Fruit fly (Drosophila melanogaster) whole organism, embryonic: ENCODE results near the gene CG15027.
A peak's percentile ranks its signal among the peaks of the same experiment; 100 is the strongest.

Source experiments
- Atf6 ChIP-seq: fragments of 200-800 bp; sonication (Bioruptor generic); IDR thresholded peaks from 2 replicates; pipeline ENCODE4 v1.3.6; 2022; ENCODE audit warnings: missing biosample characterization, missing genetic modification characterization
- CG10274 ChIP-seq: fragments of 200-800 bp; sonication (Bioruptor generic); optimal IDR thresholded peaks from 3 replicates; lab custom pipeline; 2017; ENCODE audit warnings: missing biosample characterization, mild to moderate bottlenecking, missing genetic modification characterization
- CG10654 ChIP-seq: fragments of 200-800 bp; sonication (Bioruptor generic); optimal IDR thresholded peaks from 2 replicates; lab custom pipeline; 2016; ENCODE audit warnings: missing biosample characterization, missing genetic modification characterization
- CG12155 ChIP-seq: fragments of 200-800 bp; sonication (Bioruptor generic); optimal IDR thresholded peaks from 3 replicates; lab custom pipeline; 2016; ENCODE audit warnings: missing biosample characterization, missing genetic modification characterization
- CG13894 ChIP-seq: fragments of 200-800 bp; sonication (Bioruptor generic); optimal IDR thresholded peaks from 3 replicates; lab custom pipeline; 2018; ENCODE audit warnings: missing biosample characterization, mild to moderate bottlenecking, missing genetic modification characterization, moderate library complexity
- CG15269 ChIP-seq: fragments of 200-800 bp; sonication (Bioruptor generic); optimal IDR thresholded peaks from 2 replicates; lab custom pipeline; 2018; ENCODE audit warnings: missing biosample characterization, mild to moderate bottlenecking, missing genetic modification characterization, moderate library complexity
- CG15696 ChIP-seq: fragments of 200-800 bp; sonication (Bioruptor generic); optimal IDR thresholded peaks from 2 replicates; lab custom pipeline; 2019; ENCODE audit warnings: missing biosample characterization, mild to moderate bottlenecking, missing genetic modification characterization, moderate library complexity
- CG17612 ChIP-seq: fragments of 200-800 bp; sonication (Bioruptor generic); IDR thresholded peaks from 2 replicates; pipeline ENCODE4 v1.3.6; 2022; ENCODE audit warnings: missing biosample characterization, missing genetic modification characterization
- CG18764 ChIP-seq: fragments of 200-800 bp; sonication (Bioruptor generic); optimal IDR thresholded peaks from 3 replicates; lab custom pipeline; 2016; ENCODE audit warnings: missing biosample characterization, missing genetic modification characterization
- CG2120 ChIP-seq: fragments of 200-800 bp; sonication (Bioruptor generic); optimal IDR thresholded peaks from 3 replicates; lab custom pipeline; 2016; ENCODE audit warnings: missing biosample characterization, missing genetic modification characterization
- CG30020 ChIP-seq: fragments of 200-800 bp; optimal IDR thresholded peaks from 2 replicates; lab custom pipeline; 2019; ENCODE audit warnings: missing biosample characterization, mild to moderate bottlenecking, missing genetic modification characterization, moderate library complexity
- CG3065 ChIP-seq: fragments of 200-800 bp; sonication (Bioruptor generic); optimal IDR thresholded peaks from 2 replicates; lab custom pipeline; 2016; ENCODE audit warnings: missing biosample characterization, missing genetic modification characterization
- CG3407 ChIP-seq: fragments of 200-800 bp; sonication (Bioruptor generic); optimal IDR thresholded peaks from 2 replicates; lab custom pipeline; 2018; ENCODE audit warnings: missing biosample characterization, mild to moderate bottlenecking, missing genetic modification characterization
- CG3838 ChIP-seq: fragments of 200-800 bp; sonication (Bioruptor generic); optimal IDR thresholded peaks from 3 replicates; lab custom pipeline; 2016; ENCODE audit warnings: missing biosample characterization, missing genetic modification characterization
- CG6689 ChIP-seq: fragments of 200-800 bp; sonication (Bioruptor generic); IDR thresholded peaks from 2 replicates; pipeline ENCODE4 v1.3.6; 2022; ENCODE audit warnings: missing biosample characterization, missing genetic modification characterization
- CG7271 ChIP-seq: fragments of 200-800 bp; sonication (Bioruptor generic); optimal IDR thresholded peaks from 2 replicates; lab custom pipeline; 2018; ENCODE audit warnings: missing biosample characterization, mild to moderate bottlenecking, missing genetic modification characterization, moderate library complexity
- CG9817 ChIP-seq: fragments of 200-800 bp; sonication (Bioruptor generic); optimal IDR thresholded peaks from 2 replicates; lab custom pipeline; 2018; ENCODE audit warnings: missing biosample characterization, mild to moderate bottlenecking, missing genetic modification characterization, moderate library complexity
- D19A ChIP-seq: fragments of 200-800 bp; optimal IDR thresholded peaks from 3 replicates; lab custom pipeline; 2019; ENCODE audit warnings: missing biosample characterization, mild to moderate bottlenecking, missing genetic modification characterization, moderate library complexity
- Dek ChIP-seq: fragments of 200-800 bp; sonication (Bioruptor generic); optimal IDR thresholded peaks from 3 replicates; lab custom pipeline; 2019; ENCODE audit warnings: missing biosample characterization, mild to moderate bottlenecking, missing genetic modification characterization, moderate library complexity
- Eip74EF ChIP-seq, 2 experiments: fragments of 200-800 bp in 1 of 2; fragments of >200 bp in 1 of 2; sonication (Bioruptor generic) in 1 of 2; optimal IDR thresholded peaks; 2 replicates each; lab custom pipeline; 2017 to 2019; ENCODE audit warnings: missing biosample characterization in 2 of 2, missing genetic modification characterization in 2 of 2, mild to moderate bottlenecking in 1 of 2, moderate library complexity in 1 of 2
- Elba2 ChIP-seq: fragments of 200-800 bp; sonication (Bioruptor generic); optimal IDR thresholded peaks from 3 replicates; lab custom pipeline; 2016; ENCODE audit warnings: missing biosample characterization, missing genetic modification characterization
- Ets97D ChIP-seq: fragments of 200-800 bp; sonication (Bioruptor generic); optimal IDR thresholded peaks from 3 replicates; lab custom pipeline; 2016; ENCODE audit warnings: missing biosample characterization, missing genetic modification characterization
- Gsc ChIP-seq: fragments of 200-800 bp; sonication (Bioruptor generic); IDR thresholded peaks from 2 replicates; pipeline ENCODE4 v1.3.6; 2022; ENCODE audit warnings: missing biosample characterization, missing genetic modification characterization
- HLH4C ChIP-seq: fragments of 200-800 bp; sonication (Bioruptor generic); IDR thresholded peaks from 3 replicates; pipeline ENCODE4 v1.3.6; 2022; ENCODE audit warnings: missing biosample characterization, missing genetic modification characterization; ENCODE audit not compliant: partially characterized antibody
- HLH54F ChIP-seq: fragments of 200-800 bp; sonication (Bioruptor generic); optimal IDR thresholded peaks from 3 replicates; lab custom pipeline; 2016; ENCODE audit warnings: missing biosample characterization, missing genetic modification characterization
- HmgD ChIP-seq: fragments of 200-800 bp; sonication (Bioruptor generic); optimal IDR thresholded peaks from 3 replicates; lab custom pipeline; 2016; ENCODE audit warnings: missing biosample characterization, missing genetic modification characterization
- Hsf ChIP-seq: fragments of 200-800 bp; sonication (Bioruptor generic); optimal IDR thresholded peaks from 3 replicates; lab custom pipeline; 2016; ENCODE audit warnings: missing biosample characterization, missing genetic modification characterization
- Kr ChIP-seq: fragments of 200-800 bp; sonication (Bioruptor generic); optimal IDR thresholded peaks from 2 replicates; lab custom pipeline; 2017; ENCODE audit warnings: missing biosample characterization, mild to moderate bottlenecking, missing genetic modification characterization
- MESR4 ChIP-seq: fragments of 200-800 bp; sonication (Bioruptor generic); optimal IDR thresholded peaks from 2 replicates; lab custom pipeline; 2018; ENCODE audit warnings: missing biosample characterization, mild to moderate bottlenecking, missing genetic modification characterization, moderate library complexity
- Meics ChIP-seq: fragments of 200-800 bp; sonication (Bioruptor generic); optimal IDR thresholded peaks from 2 replicates; lab custom pipeline; 2017; ENCODE audit warnings: missing biosample characterization, mild to moderate bottlenecking, missing genetic modification characterization
- Nf-YB ChIP-seq: fragments of 200-800 bp; sonication (Bioruptor generic); optimal IDR thresholded peaks from 3 replicates; lab custom pipeline; 2019; ENCODE audit warnings: missing biosample characterization, mild to moderate bottlenecking, missing genetic modification characterization, moderate library complexity
- bbx ChIP-seq: fragments of 200-800 bp; sonication (Bioruptor generic); IDR thresholded peaks from 2 replicates; pipeline ENCODE4 v1.3.6; 2022; ENCODE audit warnings: missing biosample characterization, missing genetic modification characterization; ENCODE audit not compliant: partially characterized antibody
- crol ChIP-seq: fragments of 200-800 bp; sonication (Bioruptor generic); IDR thresholded peaks from 2 replicates; pipeline ENCODE4 v1.3.6; 2022; ENCODE audit warnings: missing biosample characterization, missing genetic modification characterization
- disco-r ChIP-seq: fragments of 200-800 bp; sonication (Bioruptor generic); optimal IDR thresholded peaks from 2 replicates; lab custom pipeline; 2016; ENCODE audit warnings: missing biosample characterization, missing genetic modification characterization
- eve ChIP-seq, 2 experiments: fragments of >200 bp; optimal IDR thresholded peaks; 2 replicates each; lab custom pipeline; 2017; ENCODE audit warnings: missing biosample characterization in 2 of 2, missing genetic modification characterization in 2 of 2
- fd64A ChIP-seq: fragments of 200-800 bp; sonication (Bioruptor generic); optimal IDR thresholded peaks from 3 replicates; lab custom pipeline; 2018; ENCODE audit warnings: missing biosample characterization, mild to moderate bottlenecking, missing genetic modification characterization
- fd96Cb ChIP-seq: fragments of 200-800 bp; sonication (Bioruptor generic); optimal IDR thresholded peaks from 2 replicates; lab custom pipeline; 2018; ENCODE audit warnings: missing biosample characterization, mild to moderate bottlenecking, missing genetic modification characterization, moderate library complexity
- gem ChIP-seq: fragments of 200-800 bp; sonication (Bioruptor generic); optimal IDR thresholded peaks from 2 replicates; lab custom pipeline; 2019; ENCODE audit warnings: missing biosample characterization, mild to moderate bottlenecking, missing genetic modification characterization, moderate library complexity
- h ChIP-seq: fragments of >200 bp; optimal IDR thresholded peaks from 2 replicates; lab custom pipeline; 2017
- ind ChIP-seq: fragments of 200-800 bp; sonication (Bioruptor generic); optimal IDR thresholded peaks from 3 replicates; lab custom pipeline; 2016; ENCODE audit warnings: missing biosample characterization, missing genetic modification characterization
- nerfin-1 ChIP-seq: fragments of 200-800 bp; sonication (Bioruptor generic); optimal IDR thresholded peaks from 3 replicates; lab custom pipeline; 2019; ENCODE audit warnings: missing biosample characterization, mild to moderate bottlenecking, missing genetic modification characterization, moderate library complexity
- phol ChIP-seq: fragments of 200-800 bp; sonication (Bioruptor generic); optimal IDR thresholded peaks from 3 replicates; lab custom pipeline; 2018; ENCODE audit warnings: missing biosample characterization, mild to moderate bottlenecking, missing genetic modification characterization, moderate library complexity
- sens ChIP-seq: fragments of 200-800 bp; sonication (Bioruptor generic); peaks from one replicate; lab custom pipeline; 2016; ENCODE audit warnings: missing biosample characterization, missing genetic modification characterization
- seq ChIP-seq: fragments of 200-800 bp; sonication (Bioruptor generic); IDR thresholded peaks from 2 replicates; pipeline ENCODE4 v1.3.6; 2022; ENCODE audit warnings: missing biosample characterization, missing genetic modification characterization
- shn ChIP-seq: fragments of 200-800 bp; sonication (Bioruptor generic); optimal IDR thresholded peaks from 3 replicates; lab custom pipeline; 2016; ENCODE audit warnings: missing biosample characterization, missing genetic modification characterization
- slp2 ChIP-seq: fragments of 200-800 bp; sonication (Bioruptor generic); optimal IDR thresholded peaks from 2 replicates; lab custom pipeline; 2016; ENCODE audit warnings: missing biosample characterization, missing genetic modification characterization
- so ChIP-seq: fragments of 200-800 bp; sonication (Bioruptor generic); IDR thresholded peaks from 3 replicates; pipeline ENCODE4 v1.3.6; 2022; ENCODE audit warnings: missing biosample characterization, missing genetic modification characterization
- stc ChIP-seq: fragments of 200-800 bp; sonication (Bioruptor generic); IDR thresholded peaks from 2 replicates; pipeline ENCODE4 v1.3.6; 2022; ENCODE audit warnings: missing biosample characterization, missing genetic modification characterization
- stwl ChIP-seq: fragments of 200-800 bp; sonication (Bioruptor generic); optimal IDR thresholded peaks from 3 replicates; lab custom pipeline; 2018; ENCODE audit warnings: missing biosample characterization, mild to moderate bottlenecking, missing genetic modification characterization, moderate library complexity
- unpg ChIP-seq: fragments of 200-800 bp; sonication (Bioruptor generic); optimal IDR thresholded peaks from 3 replicates; lab custom pipeline; 2018; ENCODE audit warnings: missing biosample characterization, mild to moderate bottlenecking, missing genetic modification characterization, moderate library complexity
- zen ChIP-seq: fragments of 200-800 bp; sonication (Bioruptor generic); optimal IDR thresholded peaks from 3 replicates; lab custom pipeline; 2018; ENCODE audit warnings: missing biosample characterization, mild to moderate bottlenecking, missing genetic modification characterization, moderate library complexity

The CG15027 gene

dm6 chrX:15095942-15096341 lies 10.3 kb upstream of the CG15027 start, which contains the start of gene CG9072:
CG9072 (minus strand) TSS chrX:15096042.
- TF ChIP-seq fd96Cb (tag; lab: Kevin White, UChicago) (no peak), slp2 (GFP tag; lab: Kevin White, UChicago) (no peak), Dek (tag; lab: Kevin White, UChicago) (no peak), CG17612 (GFP tag; lab: Robert Waterston, UW) (no peak), CG3838 (no peak), Gsc (GFP tag; lab: Robert Waterston, UW) (no peak), h (lab: Kevin White, UChicago) (no peak), disco-r (no peak)

dm6 chrX:15091159-15091558 lies 5.5 kb upstream of the CG15027 start:
- TF ChIP-seq Elba2 (GFP tag; lab: Kevin White, UChicago) (no peak), CG9817 (no peak), CG12155 (no peak), fd64A (no peak), HmgD (GFP tag; lab: Kevin White, UChicago) (no peak), Atf6 (GFP tag; lab: Robert Waterston, UW) (no peak), CG18764 (GFP tag; lab: Kevin White, UChicago) (peak; percentile 96), CG30020 (peak; percentile 22), CG6689 (GFP tag; lab: Robert Waterston, UW) (no peak), CG15696 (tag; lab: Kevin White, UChicago) (peak; percentile 1), zen (peak; percentile 55), CG10274 (GFP tag; lab: Kevin White, UChicago) (no peak), seq (GFP tag; lab: Robert Waterston, UW) (no peak), nerfin-1 (tag; lab: Kevin White, UChicago) (peak; percentile 1), CG7271 (tag; lab: Kevin White, UChicago) (peak; percentile 6), Ets97D (GFP tag; lab: Kevin White, UChicago) (peak; percentile 6), stwl (tag; lab: Kevin White, UChicago) (peak; percentile 83), Nf-YB (GFP tag; lab: Kevin White, UChicago) (no peak), D19A (no peak), CG15269 (tag; lab: Kevin White, UChicago) (no peak), CG3407 (GFP tag; lab: Kevin White, UChicago) (no peak), shn (GFP tag; lab: Kevin White, UChicago) (no peak), HLH4C (0 out of 3 replicates have a peak, but pooled peaks have one; percentile 8), ind (no peak), phol (tag; lab: Kevin White, UChicago) (peak; percentile 6), so (GFP tag; lab: Robert Waterston, UW) (no peak)

DNA sequence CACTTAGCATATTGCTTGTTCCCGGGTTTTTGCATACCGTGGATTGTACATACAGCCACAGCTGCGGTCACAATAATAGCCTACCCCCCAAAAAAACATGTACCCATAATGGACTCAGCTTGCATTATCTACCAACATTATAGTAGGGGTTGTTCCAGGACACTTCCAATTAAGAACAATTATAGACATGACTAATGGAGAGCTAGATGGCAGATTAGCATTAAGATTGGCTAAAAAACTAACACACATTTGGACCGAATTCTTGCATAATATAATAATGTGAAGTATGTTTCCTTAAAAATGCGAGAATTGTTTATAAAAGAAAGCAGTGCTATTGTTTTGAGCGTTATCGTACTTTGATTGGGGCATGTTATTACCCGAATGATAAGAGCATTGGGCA lies 4.7 kb upstream of the CG15027 start:
- TF ChIP-seq unpg (GFP tag; lab: Kevin White, UChicago): no peak
- TF ChIP-seq eve (GFP tag; optimal IDR thresholded peaks at IDR 0.05; lab: Kevin White, UChicago): no peak
- no peak for TF ChIP-seq CG3065 (GFP tag; lab: Kevin White, UChicago)
- no peak for TF ChIP-seq Eip74EF (GFP tag; optimal IDR thresholded peaks at IDR 0.05; lab: Kevin White, UChicago)
- TF ChIP-seq CG2120 (GFP tag; lab: Kevin White, UChicago): peak; percentile 18
- peak; percentile 12 for TF ChIP-seq Hsf (GFP tag; lab: Kevin White, UChicago)
- peak; percentile 68 for TF ChIP-seq sens
- TF ChIP-seq Kr: no peak
- peak; percentile 7 for TF ChIP-seq CG13894 (tag; lab: Kevin White, UChicago)
- peak; percentile 23 for TF ChIP-seq gem (tag; lab: Kevin White, UChicago)
- TF ChIP-seq stc (GFP tag; lab: Robert Waterston, UW): no peak
- TF ChIP-seq CG10654 (GFP tag; lab: Kevin White, UChicago): no peak
- TF ChIP-seq HLH54F (GFP tag; lab: Kevin White, UChicago): no peak
- TF ChIP-seq MESR4 (GFP tag; lab: Kevin White, UChicago): no peak
- TF ChIP-seq crol (GFP tag; lab: Robert Waterston, UW): no peak
- no peak for TF ChIP-seq CG15696 (tag; lab: Kevin White, UChicago)
- peak; percentile 4 for TF ChIP-seq Meics (GFP tag; lab: Kevin White, UChicago)
- TF ChIP-seq nerfin-1 (tag; lab: Kevin White, UChicago): no peak
- no peak for TF ChIP-seq bbx (GFP tag; lab: Robert Waterston, UW)
